Worm (Caenorhabditis elegans) whole organism, young adult: Measurements from ENCODE around the gene rpl-33.

Experiments used
- B0019.2 ChIP-seq: fragments of 200-800 bp; sonication (Bioruptor generic); conservative IDR thresholded peaks from 2 replicates; pipeline ENCODE4 v1.3.6; 2022; ENCODE audit warnings: missing genetic modification reagents, missing genetic modification characterization, missing compliant biosample characterization
- B0261.1 ChIP-seq: sonication (generic microtip); optimal IDR thresholded peaks from 2 replicates; lab custom pipeline; 2016; ENCODE audit warnings: mild to moderate bottlenecking, missing genetic modification characterization, moderate library complexity, missing compliant biosample characterization
- C06A6.2 ChIP-seq: fragments of 200-800 bp; sonication (Bioruptor generic); conservative IDR thresholded peaks from 2 replicates; pipeline ENCODE4 v1.3.6; 2022; ENCODE audit warnings: missing genetic modification characterization, missing compliant biosample characterization
- F33H1.4 ChIP-seq: fragments of 200-800 bp; sonication (Bioruptor generic); IDR thresholded peaks from 2 replicates; pipeline ENCODE4 v1.3.6; 2022; ENCODE audit warnings: missing genetic modification reagents, missing genetic modification characterization, missing compliant biosample characterization
- F39B2.1 ChIP-seq: fragments of 200-800 bp; sonication (Bioruptor generic); IDR thresholded peaks from 2 replicates; pipeline ENCODE4 v1.3.6; 2022; ENCODE audit warnings: missing genetic modification reagents, missing genetic modification characterization, missing compliant biosample characterization
- F57A8.1 ChIP-seq: fragments of 200-800 bp; sonication (Bioruptor generic); optimal IDR thresholded peaks from 2 replicates; lab custom pipeline; 2018; ENCODE audit warnings: mild to moderate bottlenecking, missing genetic modification characterization, moderate library complexity, missing compliant biosample characterization
- T07F8.4 ChIP-seq: sonication (generic microtip); optimal IDR thresholded peaks from 2 replicates; lab custom pipeline; 2016; ENCODE audit warnings: mild to moderate bottlenecking, missing genetic modification characterization, moderate library complexity, missing compliant biosample characterization
- Y95B8A.8 ChIP-seq: fragments of 200-800 bp; sonication (Bioruptor generic); IDR thresholded peaks from 2 replicates; pipeline ENCODE4 v1.3.6; 2022; ENCODE audit warnings: missing genetic modification reagents, missing genetic modification characterization, missing compliant biosample characterization
- aptf-3 ChIP-seq: fragments of 200-800 bp; sonication (Bioruptor generic); IDR thresholded peaks from 2 replicates; pipeline ENCODE4 v1.3.6; 2022; ENCODE audit warnings: missing genetic modification characterization, missing compliant biosample characterization
- cebp-1 ChIP-seq, 2 experiments: fragments of 200-800 bp in 1 of 2; sonication (Bioruptor generic) in 1 of 2; sonication (generic microtip) in 1 of 2; IDR thresholded peaks in 1 of 2; optimal IDR thresholded peaks in 1 of 2; 2 replicates each; pipeline versions ENCODE4 v1.3.6 to Lab custom; 2017 to 2022; ENCODE audit warnings: missing compliant biosample characterization in 2 of 2, missing genetic modification characterization in 2 of 2, mild to moderate bottlenecking in 1 of 2, missing genetic modification reagents in 1 of 2, moderate library complexity in 1 of 2
- ceh-27 ChIP-seq: fragments of 200-800 bp; sonication (Bioruptor generic); optimal IDR thresholded peaks from 2 replicates; lab custom pipeline; 2018; ENCODE audit warnings: mild to moderate bottlenecking, missing genetic modification characterization, moderate library complexity, missing compliant biosample characterization
- ceh-58 ChIP-seq: fragments of 200-800 bp; sonication (Bioruptor generic); IDR thresholded peaks from 2 replicates; pipeline ENCODE4 v1.3.6; 2022; ENCODE audit warnings: missing genetic modification characterization, missing compliant biosample characterization
- chd-7 ChIP-seq: sonication (generic microtip); optimal IDR thresholded peaks from 2 replicates; lab custom pipeline; 2016; ENCODE audit warnings: mild to moderate bottlenecking, missing genetic modification characterization, moderate library complexity, missing compliant biosample characterization
- dox-1 ChIP-seq: fragments of 200-800 bp; sonication (Bioruptor generic); IDR thresholded peaks from 2 replicates; pipeline ENCODE4 v1.3.6; 2022; ENCODE audit warnings: missing genetic modification reagents, missing genetic modification characterization, missing compliant biosample characterization
- dpl-1 ChIP-seq: fragments of 150-350 bp; optimal IDR thresholded peaks from 2 replicates; lab custom pipeline; 2014; ENCODE audit warnings: missing biosample characterization, missing genetic modification reagents, missing genetic modification characterization
- egl-44 ChIP-seq: fragments of 200-800 bp; sonication (Bioruptor generic); IDR thresholded peaks from 2 replicates; pipeline ENCODE4 v1.3.6; 2022; ENCODE audit warnings: missing genetic modification reagents, missing genetic modification characterization, missing compliant biosample characterization
- ekl-4 ChIP-seq: fragments of 200-800 bp; sonication (Bioruptor generic); IDR thresholded peaks from 2 replicates; pipeline ENCODE4 v1.3.6; 2022; ENCODE audit warnings: missing genetic modification reagents, missing genetic modification characterization, missing compliant biosample characterization
- him-1 ChIP-seq: sonication (generic microtip); optimal IDR thresholded peaks from 2 replicates; lab custom pipeline; 2016; ENCODE audit warnings: missing genotype, missing genetic modification reagents, missing genetic modification characterization, missing compliant biosample characterization
- hlh-26 ChIP-seq: fragments of 200-800 bp; sonication (Bioruptor generic); conservative IDR thresholded peaks from 2 replicates; pipeline ENCODE4 v1.3.6; 2022; ENCODE audit warnings: missing genetic modification reagents, missing genetic modification characterization, missing compliant biosample characterization
- hmg-1.2 ChIP-seq: fragments of 200-800 bp; sonication (Bioruptor generic); IDR thresholded peaks from 2 replicates; pipeline ENCODE4 v1.3.6; 2022; ENCODE audit warnings: missing genetic modification reagents, missing genetic modification characterization, missing compliant biosample characterization
- lin-35 ChIP-seq, 3 experiments: fragments of 150-350 bp in 2 of 3; sonication (generic microtip) in 1 of 3; optimal IDR thresholded peaks; 2 replicates each; lab custom pipeline; 2014 to 2018; ENCODE audit warnings: missing biosample characterization in 3 of 3, missing genetic modification characterization in 3 of 3, missing genetic modification reagents in 3 of 3
- lin-40 ChIP-seq: sonication (generic microtip); optimal IDR thresholded peaks from 2 replicates; lab custom pipeline; 2016; ENCODE audit warnings: missing genetic modification characterization, mild to moderate bottlenecking, missing compliant biosample characterization, missing genotype, missing genetic modification reagents
- lin-54 ChIP-seq: fragments of 200-800 bp; sonication (Bioruptor generic); optimal IDR thresholded peaks from 2 replicates; lab custom pipeline; 2018; ENCODE audit warnings: mild to moderate bottlenecking, missing genetic modification characterization, missing compliant biosample characterization
- lsl-1 ChIP-seq: fragments of 200-800 bp; sonication (Bioruptor generic); optimal IDR thresholded peaks from 2 replicates; lab custom pipeline; 2018; ENCODE audit warnings: mild to moderate bottlenecking, missing genetic modification characterization, moderate library complexity, missing compliant biosample characterization
- lsy-27 ChIP-seq: sonication (generic microtip); optimal IDR thresholded peaks from 2 replicates; lab custom pipeline; 2017; ENCODE audit warnings: missing genetic modification characterization, mild to moderate bottlenecking, missing compliant biosample characterization, antibody characterized with exemption, missing genotype, borderline replicate concordance; ENCODE audit not compliant: insufficient read depth
- madf-10 ChIP-seq: sonication (generic microtip); optimal IDR thresholded peaks from 2 replicates; lab custom pipeline; 2016; ENCODE audit warnings: mild to moderate bottlenecking, missing genetic modification characterization, missing compliant biosample characterization
- madf-8 ChIP-seq: fragments of 200-800 bp; sonication (Bioruptor generic); conservative IDR thresholded peaks from 2 replicates; pipeline ENCODE4 v1.3.6; 2022; ENCODE audit warnings: missing genetic modification reagents, missing genetic modification characterization, missing compliant biosample characterization
- mcd-1 ChIP-seq: fragments of 200-800 bp; sonication (Bioruptor generic); IDR thresholded peaks from 2 replicates; pipeline ENCODE4 v1.3.6; 2022; ENCODE audit warnings: missing genetic modification reagents, missing genetic modification characterization, missing compliant biosample characterization
- nfyb-1 ChIP-seq: fragments of 200-800 bp; sonication (Bioruptor generic); IDR thresholded peaks from 2 replicates; pipeline ENCODE4 v1.3.6; 2022; ENCODE audit warnings: missing genetic modification reagents, missing genetic modification characterization, missing compliant biosample characterization
- nhr-120 ChIP-seq: fragments of 200-800 bp; sonication (Bioruptor generic); IDR thresholded peaks from 2 replicates; pipeline ENCODE4 v1.3.6; 2022; ENCODE audit warnings: missing genetic modification characterization, missing compliant biosample characterization
- nhr-179 ChIP-seq: sonication (generic microtip); optimal IDR thresholded peaks from 2 replicates; lab custom pipeline; 2016; ENCODE audit warnings: mild to moderate bottlenecking, missing genetic modification characterization, missing compliant biosample characterization
- rcor-1 ChIP-seq: fragments of 200-800 bp; sonication (Bioruptor generic); IDR thresholded peaks from 2 replicates; pipeline ENCODE4 v1.3.6; 2022; ENCODE audit warnings: missing genetic modification reagents, missing genetic modification characterization, missing compliant biosample characterization
- repo-1 ChIP-seq: sonication (generic microtip); optimal IDR thresholded peaks from 2 replicates; lab custom pipeline; 2017; ENCODE audit warnings: mild to moderate bottlenecking, missing genetic modification characterization, missing compliant biosample characterization
- snpc-1.3 ChIP-seq: sonication (generic microtip); optimal IDR thresholded peaks from 2 replicates; lab custom pipeline; 2017; ENCODE audit warnings: missing genetic modification characterization, mild to moderate bottlenecking, missing compliant biosample characterization, antibody characterized with exemption, moderate library complexity, missing genotype, missing genetic modification reagents; ENCODE audit not compliant: insufficient read depth
- snpc-3.4 ChIP-seq: sonication (generic microtip); optimal IDR thresholded peaks from 2 replicates; lab custom pipeline; 2017; ENCODE audit warnings: missing genetic modification characterization, mild to moderate bottlenecking, missing compliant biosample characterization, antibody characterized with exemption, moderate library complexity, missing genotype, missing genetic modification reagents
- snpc-4 ChIP-seq, 5 experiments: fragments of 150-350 bp in 1 of 5; sonication (generic microtip) in 4 of 5; optimal IDR thresholded peaks; 2 replicates each; lab custom pipeline; 2014 to 2018; ENCODE audit warnings: missing genetic modification characterization in 5 of 5, missing biosample characterization in 3 of 5, antibody characterized with exemption in 2 of 5, mild to moderate bottlenecking in 2 of 5, missing compliant biosample characterization in 2 of 5, missing genotype in 2 of 5, moderate library complexity in 2 of 5, missing genetic modification reagents in 1 of 5
- sptf-2 ChIP-seq: fragments of 200-800 bp; sonication (Bioruptor generic); optimal IDR thresholded peaks from 2 replicates; lab custom pipeline; 2018; ENCODE audit warnings: mild to moderate bottlenecking, missing genetic modification characterization, missing compliant biosample characterization
- tlf-1 ChIP-seq: fragments of 200-800 bp; sonication (Bioruptor generic); optimal IDR thresholded peaks from 2 replicates; lab custom pipeline; 2018; ENCODE audit warnings: mild to moderate bottlenecking, missing genetic modification characterization, missing compliant biosample characterization
- ztf-18 ChIP-seq: sonication (generic microtip); optimal IDR thresholded peaks from 2 replicates; lab custom pipeline; 2016; ENCODE audit warnings: missing genotype, mild to moderate bottlenecking, missing genetic modification characterization, missing compliant biosample characterization
- ztf-22 ChIP-seq: fragments of 200-800 bp; sonication (Bioruptor generic); optimal IDR thresholded peaks from 2 replicates; lab custom pipeline; 2018; ENCODE audit warnings: mild to moderate bottlenecking, missing genetic modification characterization, moderate library complexity, missing compliant biosample characterization
- ztf-26 ChIP-seq: sonication (generic microtip); optimal IDR thresholded peaks from 2 replicates; lab custom pipeline; 2017; ENCODE audit warnings: missing genetic modification characterization, missing compliant biosample characterization
- ztf-28 ChIP-seq: fragments of 200-800 bp; sonication (Bioruptor generic); IDR thresholded peaks from 2 replicates; pipeline ENCODE4 v1.3.6; 2022; ENCODE audit warnings: missing genetic modification reagents, missing genetic modification characterization, missing compliant biosample characterization
- ztf-6 ChIP-seq: fragments of 200-800 bp; sonication (Bioruptor generic); IDR thresholded peaks from 2 replicates; pipeline ENCODE4 v1.3.6; 2022; ENCODE audit warnings: missing genetic modification reagents, missing genetic modification characterization, missing compliant biosample characterization

Gene rpl-33

DNA sequence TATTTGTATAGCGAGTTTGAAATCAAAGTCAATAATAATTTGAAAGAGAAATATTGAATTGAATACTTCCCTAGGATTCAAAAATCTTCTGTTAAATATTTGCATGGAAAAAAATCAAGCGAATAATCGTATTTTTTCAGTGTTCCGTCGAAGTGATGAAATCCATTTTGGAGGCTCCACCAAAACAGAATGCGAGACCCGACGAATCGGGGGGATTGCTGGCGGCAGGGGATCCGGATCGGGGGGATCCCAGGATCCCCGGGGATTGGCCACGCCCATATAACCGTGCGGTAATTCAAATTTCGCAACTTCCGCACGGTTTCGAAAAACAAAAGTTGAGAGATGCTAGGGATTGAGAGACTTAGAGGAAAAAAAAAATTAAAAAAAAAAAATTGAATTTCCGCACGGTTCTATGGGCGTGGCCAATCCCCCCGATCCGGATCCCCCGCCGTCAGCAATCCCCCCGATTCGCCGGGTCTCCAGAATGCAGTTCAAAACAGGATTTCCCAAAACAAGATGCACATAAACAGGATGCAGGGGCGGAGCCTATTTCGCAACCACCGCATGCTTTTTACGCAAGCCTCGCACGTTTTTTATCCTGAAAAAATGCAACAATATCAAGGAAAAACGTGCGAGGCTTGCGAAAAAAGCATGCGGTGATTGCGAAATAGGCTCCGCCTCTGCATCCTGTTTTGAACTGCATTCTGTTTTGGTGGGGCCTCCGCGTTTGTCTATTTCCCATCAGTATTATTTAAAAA, 17.5 kb downstream of the rpl-33 start, which contains the start of gene F10E7.11 (continued):
- no peak for TF ChIP-seq him-1 (tag; lab: Kevin White, UChicago)
- TF ChIP-seq hlh-26 (GFP tag; lab: Robert Waterston, UW), result no peak
- no peak; the same call in 1 of the 2 replicates for TF ChIP-seq dox-1 (GFP tag; lab: Robert Waterston, UW)
- no peak for TF ChIP-seq nhr-120 (GFP tag; lab: Robert Waterston, UW)
- TF ChIP-seq nfyb-1, result no peak
- TF ChIP-seq tlf-1 (GFP tag; lab: Kevin White, UChicago), result no peak
- peak; percentile 78 for TF ChIP-seq mcd-1
- no peak for TF ChIP-seq F39B2.1 (GFP tag; lab: Robert Waterston, UW)
- TF ChIP-seq C06A6.2, result peak; percentile 71; the same call in 1 of the 2 replicates
- no peak for TF ChIP-seq ztf-28
- TF ChIP-seq B0261.1, result no peak
- no peak for TF ChIP-seq ztf-22 (GFP tag; lab: Kevin White, UChicago)
- peak; percentile 5 for TF ChIP-seq snpc-3.4 (tag; lab: Kevin White, UChicago)
- no peak for TF ChIP-seq aptf-3 (GFP tag; lab: Robert Waterston, UW)
- TF ChIP-seq hmg-1.2 (GFP tag; lab: Robert Waterston, UW), result peak; percentile 7; the same call in 1 of the 2 replicates
- no peak for TF ChIP-seq repo-1 (tag; lab: Kevin White, UChicago)
- TF ChIP-seq B0019.2, result no peak
- TF ChIP-seq lin-54 (GFP tag; lab: Kevin White, UChicago), result no peak
- peak; percentile 52 for TF ChIP-seq ztf-18 (tag; lab: Kevin White, UChicago)
- TF ChIP-seq chd-7 (tag; lab: Kevin White, UChicago), result no peak
- TF ChIP-seq ztf-6 (GFP tag; lab: Robert Waterston, UW), result no peak
- peak; percentile 92 for TF ChIP-seq cebp-1 (GFP tag; IDR thresholded peaks at IDR 0.05; lab: Robert Waterston, UW)
- peak; percentile 99 for TF ChIP-seq cebp-1 (tag; optimal IDR thresholded peaks at IDR 0.05; lab: Kevin White, UChicago)
- no peak for TF ChIP-seq lin-35 (GFP tag; optimal IDR thresholded peaks at IDR 0.05; lab: Kevin White, UChicago)
- TF ChIP-seq egl-44 (GFP tag; lab: Robert Waterston, UW), result no peak
- no peak for TF ChIP-seq lin-40
- no peak for TF ChIP-seq nhr-179 (tag; lab: Kevin White, UChicago)

- no peak for TF ChIP-seq F57A8.1 (GFP tag; lab: Kevin White, UChicago)
- no peak for TF ChIP-seq madf-8
- TF ChIP-seq ztf-26, result no peak
- TF ChIP-seq lsy-27, result no peak
- no peak for TF ChIP-seq snpc-1.3
- TF ChIP-seq sptf-2 (GFP tag; lab: Kevin White, UChicago), result no peak
These were observed 21.1 kb downstream of the rpl-33 start, which contains the start of gene F10E7.1 for ce11 chrII:7126457-7126856. TSS of gene F10E7.1 (plus strand) at chrII:7126757.

ce11 chrII:7131871-7132693, 26.7 kb downstream of the rpl-33 start, which contains the start of the genes T07F8.4 and gld-3:
TSS of gene T07F8.4 (minus strand) at chrII:7132032.
TSS of gene gld-3 (plus strand) at chrII:7132643.
- TF ChIP-seq madf-10 (tag; lab: Kevin White, UChicago), result no peak
- 0 out of 2 replicates have a peak, but pooled peaks have one; percentile 28 for TF ChIP-seq ekl-4 (GFP tag; lab: Robert Waterston, UW)
- TF ChIP-seq rcor-1 (GFP tag; lab: Robert Waterston, UW), result no peak
- TF ChIP-seq egl-44 (GFP tag; lab: Robert Waterston, UW), result no peak
- peak; percentile 29 for TF ChIP-seq dpl-1 (GFP tag; lab: Kevin White, UChicago)
- TF ChIP-seq dox-1 (GFP tag; lab: Robert Waterston, UW), result peak; percentile 69
- TF ChIP-seq ceh-58 (GFP tag; lab: Robert Waterston, UW), result no peak
- TF ChIP-seq T07F8.4, result no peak
- peak; percentile 87 for TF ChIP-seq F33H1.4
- peak; percentile 96 for TF ChIP-seq lsl-1 (GFP tag; lab: Kevin White, UChicago)
- no peak for TF ChIP-seq snpc-4 (GFP tag; optimal IDR thresholded peaks at IDR 0.05; lab: Kevin White, UChicago)
- TF ChIP-seq snpc-4 (tag; optimal IDR thresholded peaks at IDR 0.05; lab: Kevin White, UChicago), result peak in 2 of 4 experiments; percentile 15 to 32
- 0 out of 2 replicates have a peak, but pooled peaks have one; percentile 37 for TF ChIP-seq Y95B8A.8 (GFP tag; lab: Robert Waterston, UW)
- TF ChIP-seq ceh-27 (GFP tag; lab: Kevin White, UChicago), result no peak
